Worm (Caenorhabditis elegans) whole organism, late embryonic: ENCODE measurements around the gene K07F5.6.
A peak's percentile ranks its signal among the peaks of the same experiment; 100 is the strongest.

ENCODE experiments used
- C08G9.2 ChIP-seq: sonication (generic microtip); optimal IDR thresholded peaks from 2 replicates; lab custom pipeline; 2016; ENCODE audit warnings: mild to moderate bottlenecking, missing genetic modification characterization, moderate library complexity, missing compliant biosample characterization
- K02D7.2 ChIP-seq: sonication (generic microtip); optimal IDR thresholded peaks from 2 replicates; lab custom pipeline; 2017; ENCODE audit warnings: mild to moderate bottlenecking, missing genetic modification characterization, missing compliant biosample characterization
- Y22D7AL.16 ChIP-seq: sonication (generic microtip); optimal IDR thresholded peaks from 2 replicates; lab custom pipeline; 2016; ENCODE audit warnings: missing genetic modification characterization, missing compliant biosample characterization
- ceh-18 ChIP-seq: sonication (generic microtip); optimal IDR thresholded peaks from 2 replicates; lab custom pipeline; 2016; ENCODE audit warnings: missing genetic modification characterization, missing compliant biosample characterization
- ceh-22 ChIP-seq: sonication (generic microtip); optimal IDR thresholded peaks from 2 replicates; lab custom pipeline; 2017; ENCODE audit warnings: missing biosample characterization, missing genetic modification characterization
- ceh-34 ChIP-seq: sonication (generic microtip); optimal IDR thresholded peaks from 2 replicates; lab custom pipeline; 2016; ENCODE audit warnings: mild to moderate bottlenecking, missing genetic modification characterization, missing compliant biosample characterization
- ceh-48 ChIP-seq: sonication (generic microtip); optimal IDR thresholded peaks from 2 replicates; lab custom pipeline; 2016; ENCODE audit warnings: missing genetic modification characterization, inconsistent platforms, missing compliant biosample characterization
- dve-1 ChIP-seq: sonication (generic microtip); optimal IDR thresholded peaks from 2 replicates; lab custom pipeline; 2017; ENCODE audit warnings: antibody characterized with exemption, mild to moderate bottlenecking, missing genetic modification characterization, missing compliant biosample characterization
- ets-4 ChIP-seq: sonication (generic microtip); optimal IDR thresholded peaks from 2 replicates; lab custom pipeline; 2016; ENCODE audit warnings: missing genetic modification characterization, missing compliant biosample characterization
- eyg-1 ChIP-seq: sonication (generic microtip); optimal IDR thresholded peaks from 2 replicates; lab custom pipeline; 2016; ENCODE audit warnings: missing genotype, missing genetic modification characterization, missing compliant biosample characterization
- fkh-6 ChIP-seq: sonication (generic microtip); optimal IDR thresholded peaks from 2 replicates; lab custom pipeline; 2016; ENCODE audit warnings: missing genetic modification characterization, missing compliant biosample characterization
- hlh-15 ChIP-seq: sonication (generic microtip); optimal IDR thresholded peaks from 2 replicates; lab custom pipeline; 2016; ENCODE audit warnings: missing genetic modification characterization, missing compliant biosample characterization
- hlh-8 ChIP-seq: sonication (generic microtip); optimal IDR thresholded peaks from 2 replicates; lab custom pipeline; 2016; ENCODE audit warnings: missing genotype, missing genetic modification characterization, missing compliant biosample characterization
- madf-2 ChIP-seq: sonication (generic microtip); optimal IDR thresholded peaks from 2 replicates; lab custom pipeline; 2017; ENCODE audit warnings: missing genetic modification characterization, missing compliant biosample characterization
- nfya-1 ChIP-seq: sonication (generic microtip); optimal IDR thresholded peaks from 2 replicates; lab custom pipeline; 2017; ENCODE audit warnings: missing genetic modification characterization, mild to moderate bottlenecking, missing compliant biosample characterization, antibody characterized with exemption, moderate library complexity
- nhr-11 ChIP-seq: fragments of 150-350 bp; optimal IDR thresholded peaks from 2 replicates; lab custom pipeline; 2014; ENCODE audit warnings: missing biosample characterization, missing genetic modification characterization
- pax-1 ChIP-seq: fragments of 150-350 bp; optimal IDR thresholded peaks from 2 replicates; lab custom pipeline; 2014; ENCODE audit warnings: missing biosample characterization, missing genetic modification characterization
- pha-2 ChIP-seq: sonication (generic microtip); optimal IDR thresholded peaks from 2 replicates; lab custom pipeline; 2017; ENCODE audit warnings: mild to moderate bottlenecking, missing genetic modification characterization, missing compliant biosample characterization
- sox-2 ChIP-seq: fragments of 200-800 bp; sonication (Bioruptor generic); IDR thresholded peaks from 2 replicates; pipeline ENCODE4 v1.3.6; 2022; ENCODE audit warnings: missing genetic modification reagents, missing genetic modification characterization, missing compliant biosample characterization
- tbx-2 ChIP-seq: sonication (generic microtip); optimal IDR thresholded peaks from 2 replicates; lab custom pipeline; 2016; ENCODE audit warnings: missing genetic modification characterization, missing compliant biosample characterization
- ttx-3 ChIP-seq: sonication (generic microtip); optimal IDR thresholded peaks from 2 replicates; lab custom pipeline; 2016; ENCODE audit warnings: missing genetic modification reagents, missing genetic modification characterization, missing compliant biosample characterization
- unc-42 ChIP-seq: sonication (generic microtip); optimal IDR thresholded peaks from 2 replicates; lab custom pipeline; 2016; ENCODE audit warnings: missing genotype, missing genetic modification characterization, missing compliant biosample characterization
- zip-5 ChIP-seq: sonication (generic microtip); optimal IDR thresholded peaks from 2 replicates; lab custom pipeline; 2016; ENCODE audit warnings: missing genetic modification characterization, missing compliant biosample characterization

The K07F5.6 gene

DNA sequence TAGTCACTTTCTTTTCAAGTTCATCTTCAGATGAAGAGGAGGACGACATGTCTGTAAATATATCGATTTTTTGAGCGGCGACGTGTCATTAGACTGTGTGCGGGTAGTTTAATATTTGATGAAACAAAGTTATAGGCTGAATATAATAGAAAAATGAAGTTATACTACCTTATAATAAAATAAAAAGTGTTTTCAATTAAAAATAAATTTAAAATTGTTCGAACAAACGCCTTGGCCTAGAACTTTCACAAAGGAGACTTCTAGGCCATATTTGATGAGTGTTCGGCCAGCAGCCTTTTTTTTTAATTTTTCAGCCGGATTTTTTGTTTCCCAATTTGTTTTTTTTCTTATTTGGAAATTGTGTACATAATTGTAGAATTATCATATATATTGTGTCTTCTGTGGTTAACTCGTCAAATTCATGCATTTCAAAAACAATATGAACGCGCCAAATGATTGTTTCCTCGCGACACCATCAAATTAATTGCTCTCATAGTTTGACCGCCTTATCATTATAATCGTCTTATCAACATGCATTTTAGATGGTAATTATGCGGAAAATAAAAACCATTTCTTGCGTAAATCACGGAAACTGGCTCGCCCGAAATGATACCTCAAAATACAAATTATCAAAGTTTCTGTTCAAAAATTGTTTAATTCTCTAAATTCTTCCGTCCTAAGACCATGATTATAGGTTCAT is 49.0 kb downstream of the K07F5.6 start, which contains the start of gene T13F2.2 (continued):
- TF ChIP-seq ceh-34 (tag; lab: Kevin White, UChicago) (no peak), ceh-48 (tag; lab: Kevin White, UChicago) (peak; percentile 1)

DNA sequence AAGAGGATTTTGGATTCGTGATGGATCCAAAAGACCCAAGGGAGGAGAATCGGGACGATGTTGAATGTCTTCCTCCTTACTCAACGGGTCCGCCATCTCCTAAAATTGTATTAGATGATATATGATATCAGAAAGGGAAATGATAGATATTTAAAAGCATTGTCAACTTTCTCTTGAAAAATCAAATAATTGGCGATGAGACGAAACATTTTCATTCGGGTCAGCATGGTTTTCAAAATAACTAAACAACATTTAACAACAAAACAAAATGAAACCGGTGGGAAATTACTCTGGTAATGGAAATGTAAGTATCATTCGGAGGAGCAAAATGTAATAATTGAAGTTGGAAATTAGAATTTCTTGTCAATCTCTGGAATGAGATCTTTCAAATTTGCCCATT is 50.0 kb downstream of the K07F5.6 start, which contains the start of gene pis-1:
TSS of gene pis-1 (minus strand) at position 101 of the 400 bp plus-strand sequence.
- TF ChIP-seq unc-42 (tag; lab: Kevin White, UChicago) (no peak), tbx-2 (tag; lab: Kevin White, UChicago) (no peak), pax-1 (tag; lab: Kevin White, UChicago) (no peak), hlh-15 (tag; lab: Kevin White, UChicago) (no peak), C08G9.2 (tag; lab: Kevin White, UChicago) (no peak), nfya-1 (tag; lab: Kevin White, UChicago) (no peak), eyg-1 (tag; lab: Kevin White, UChicago) (no peak), Y22D7AL.16 (no peak), zip-5 (tag; lab: Kevin White, UChicago) (no peak), madf-2 (tag; lab: Kevin White, UChicago) (no peak), ceh-22 (no peak), ets-4 (tag; lab: Kevin White, UChicago) (no peak)

DNA sequence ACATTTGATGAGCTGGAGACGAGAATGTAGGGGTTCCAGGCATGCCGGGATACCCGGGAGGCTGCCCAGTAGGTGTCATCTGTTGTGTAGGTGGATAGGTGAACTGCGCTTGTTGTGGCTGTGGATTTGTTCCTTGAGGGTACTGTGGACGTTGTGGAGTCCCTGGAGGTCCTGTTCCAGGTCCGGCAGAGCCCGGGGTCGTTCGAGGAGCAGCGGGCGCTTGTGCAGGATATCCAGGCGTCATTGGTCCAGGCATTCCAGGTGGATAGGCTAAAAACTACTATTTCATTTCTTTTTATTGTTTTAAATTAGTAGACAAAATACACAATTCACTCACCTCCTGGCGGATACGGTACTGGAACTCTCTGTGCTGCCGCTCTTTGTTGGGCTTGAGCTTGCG is 51.2 kb downstream of the K07F5.6 start:
- no peak for TF ChIP-seq dve-1 (tag; lab: Kevin White, UChicago)
- TF ChIP-seq K02D7.2 (tag; lab: Kevin White, UChicago), result no peak
- TF ChIP-seq sox-2, result no peak
- no peak for TF ChIP-seq fkh-6 (tag; lab: Kevin White, UChicago)
- TF ChIP-seq ceh-18 (tag; lab: Kevin White, UChicago), result no peak
- TF ChIP-seq ttx-3 (tag; lab: Kevin White, UChicago), result no peak
- no peak for TF ChIP-seq pha-2 (tag; lab: Kevin White, UChicago)
- TF ChIP-seq hlh-8 (tag; lab: Kevin White, UChicago), result no peak
- TF ChIP-seq nhr-11 (tag; lab: Kevin White, UChicago), result no peak
